Fruit fly (Drosophila melanogaster) whole organism: ENCODE results near the gene siz.

Source experiments
- CG8478 ChIP-seq: fragments of >200 bp; optimal IDR thresholded peaks from 2 replicates; lab custom pipeline; 2018; ENCODE audit warnings: inconsistent platforms
- Dll ChIP-seq: fragments of >200 bp; optimal IDR thresholded peaks from 2 replicates; lab custom pipeline; 2017
- EcR ChIP-seq, 2 experiments: fragments of >200 bp; optimal IDR thresholded peaks; 2 replicates each; lab custom pipeline; 2017; ENCODE audit warnings: missing biosample characterization in 2 of 2, missing genetic modification characterization in 2 of 2, missing genetic modification reagents in 2 of 2
- pan ChIP-seq: fragments of >200 bp; optimal IDR thresholded peaks from 2 replicates; lab custom pipeline; 2017
- psq ChIP-seq: fragments of >200 bp; optimal IDR thresholded peaks from 2 replicates; lab custom pipeline; 2017
- usp ChIP-seq: fragments of >200 bp; optimal IDR thresholded peaks from 2 replicates; lab custom pipeline; 2017; ENCODE audit warnings: missing biosample characterization, missing genetic modification characterization, mixed read lengths

dm6 chr3L:21007364-21008254 lies 26.7 kb upstream of the siz start:
- TF ChIP-seq Dll (lab: Kevin White, UChicago) = no peak
- no peak for TF ChIP-seq psq (lab: Kevin White, UChicago)
- TF ChIP-seq EcR (GFP tag; optimal IDR thresholded peaks at IDR 0.05; lab: Kevin White, UChicago) = no peak
- TF ChIP-seq usp (GFP tag; lab: Kevin White, UChicago) = no peak
- no peak for TF ChIP-seq CG8478 (lab: Kevin White, UChicago)
- TF ChIP-seq pan = no peak
